Fruit fly (Drosophila melanogaster) whole organism, prepupa: ENCODE data around the gene Targ3.

Source experiments
- CG3032 ChIP-seq: fragments of 200-800 bp; optimal IDR thresholded peaks from 2 replicates; lab custom pipeline; 2019; ENCODE audit warnings: missing biosample characterization, mild to moderate bottlenecking, missing genetic modification characterization, moderate library complexity
- CG6276 ChIP-seq: fragments of 200-800 bp; sonication (Bioruptor generic); optimal IDR thresholded peaks from 2 replicates; lab custom pipeline; 2017; ENCODE audit warnings: missing biosample characterization, mild to moderate bottlenecking, missing genetic modification characterization
- CG6854 ChIP-seq: fragments of 200-800 bp; sonication (Bioruptor generic); optimal IDR thresholded peaks from 2 replicates; lab custom pipeline; 2017; ENCODE audit warnings: missing biosample characterization, mild to moderate bottlenecking, missing genetic modification characterization
- CG8119 ChIP-seq: fragments of 200-800 bp; sonication (Bioruptor generic); IDR thresholded peaks from 3 replicates; pipeline ENCODE4 v1.3.6; 2022; ENCODE audit warnings: missing biosample characterization, missing genetic modification characterization
- CG8632 ChIP-seq: fragments of 200-800 bp; sonication (Bioruptor generic); optimal IDR thresholded peaks from 3 replicates; lab custom pipeline; 2016; ENCODE audit warnings: missing biosample characterization, missing genetic modification characterization
- Eip75B ChIP-seq: fragments of 200-800 bp; sonication (Bioruptor generic); optimal IDR thresholded peaks from 3 replicates; lab custom pipeline; 2016; ENCODE audit warnings: missing biosample characterization, missing genetic modification characterization
- Hr39 ChIP-seq: fragments of 200-800 bp; sonication (Bioruptor generic); optimal IDR thresholded peaks from 2 replicates; lab custom pipeline; 2016; ENCODE audit warnings: missing biosample characterization, missing genetic modification characterization
- OdsH ChIP-seq: fragments of 200-800 bp; sonication (Bioruptor generic); optimal IDR thresholded peaks from 3 replicates; lab custom pipeline; 2016; ENCODE audit warnings: missing biosample characterization, missing genetic modification characterization
- Sox14 ChIP-seq: fragments of 200-800 bp; sonication (Bioruptor generic); optimal IDR thresholded peaks from 3 replicates; lab custom pipeline; 2016; ENCODE audit warnings: missing biosample characterization, missing genetic modification characterization
- Sox15 ChIP-seq: fragments of 200-800 bp; sonication (Bioruptor generic); optimal IDR thresholded peaks from 3 replicates; lab custom pipeline; 2016; ENCODE audit warnings: missing biosample characterization, missing genetic modification characterization
- acj6 ChIP-seq: fragments of 200-800 bp; sonication (Bioruptor generic); optimal IDR thresholded peaks from 3 replicates; lab custom pipeline; 2016; ENCODE audit warnings: missing biosample characterization, missing genetic modification characterization
- esn ChIP-seq: fragments of 200-800 bp; sonication (Bioruptor generic); optimal IDR thresholded peaks from 2 replicates; lab custom pipeline; 2016; ENCODE audit warnings: missing biosample characterization, mild to moderate bottlenecking, missing genetic modification characterization, moderate library complexity
- fd59A ChIP-seq: fragments of 200-800 bp; sonication (Bioruptor generic); optimal IDR thresholded peaks from 2 replicates; lab custom pipeline; 2017; ENCODE audit warnings: missing biosample characterization, mild to moderate bottlenecking, missing genetic modification characterization, missing genetic modification reagents

- TF ChIP-seq acj6 (GFP tag; lab: Kevin White, UChicago) (no peak), fd59A (GFP tag; lab: Kevin White, UChicago) (no peak), OdsH (GFP tag; lab: Kevin White, UChicago) (peak; percentile 12), Eip75B (GFP tag; lab: Kevin White, UChicago) (no peak), CG8632 (GFP tag; lab: Kevin White, UChicago) (no peak), Sox15 (no peak), CG6854 (GFP tag; lab: Kevin White, UChicago) (no peak), Hr39 (GFP tag; lab: Kevin White, UChicago) (no peak), Sox14 (peak; percentile 38), CG8119 (GFP tag; lab: Robert Waterston, UW) (peak; percentile 85), esn (GFP tag; lab: Kevin White, UChicago) (no peak), CG6276 (peak; percentile 95), CG3032 (tag; lab: Kevin White, UChicago) (no peak)
Measured at dm6 chr3L:21236959-21237551, 40.4 kb downstream of the Targ3 start.
